Fruit fly (Drosophila melanogaster) whole organism, embryonic: ENCODE measurements around the gene Taf8.

Experiments
- Bteb2 ChIP-seq: fragments of 200-800 bp; sonication (Bioruptor generic); optimal IDR thresholded peaks from 2 replicates; lab custom pipeline; 2016; ENCODE audit warnings: missing biosample characterization, missing genetic modification characterization
- CG10543 ChIP-seq: fragments of 200-800 bp; sonication (Bioruptor generic); optimal IDR thresholded peaks from 3 replicates; lab custom pipeline; 2017; ENCODE audit warnings: missing biosample characterization, mild to moderate bottlenecking, missing genetic modification characterization, moderate library complexity
- CG12391 ChIP-seq: fragments of 200-800 bp; sonication (Bioruptor generic); optimal IDR thresholded peaks from 3 replicates; lab custom pipeline; 2018; ENCODE audit warnings: missing biosample characterization, mild to moderate bottlenecking, missing genetic modification characterization, moderate library complexity
- CG15601 ChIP-seq: fragments of 200-800 bp; sonication (Bioruptor generic); optimal IDR thresholded peaks from 3 replicates; lab custom pipeline; 2019; ENCODE audit warnings: missing biosample characterization, mild to moderate bottlenecking, missing genetic modification characterization, moderate library complexity
- CG17186 ChIP-seq: fragments of 200-800 bp; sonication (Bioruptor generic); optimal IDR thresholded peaks from 3 replicates; lab custom pipeline; 2017; ENCODE audit warnings: missing biosample characterization, missing genetic modification reagents, missing genetic modification characterization
- CG17612 ChIP-seq: fragments of 200-800 bp; sonication (Bioruptor generic); IDR thresholded peaks from 2 replicates; pipeline ENCODE4 v1.3.6; 2022; ENCODE audit warnings: missing biosample characterization, missing genetic modification characterization
- CG1832 ChIP-seq: fragments of 200-800 bp; sonication (Bioruptor generic); optimal IDR thresholded peaks from 2 replicates; lab custom pipeline; 2017; ENCODE audit warnings: missing biosample characterization, mild to moderate bottlenecking, missing genetic modification characterization, inconsistent platforms
- CG2116 ChIP-seq: fragments of 200-800 bp; sonication (Bioruptor generic); optimal IDR thresholded peaks from 3 replicates; lab custom pipeline; 2018; ENCODE audit warnings: missing biosample characterization, mild to moderate bottlenecking, missing genetic modification characterization
- CG31224 ChIP-seq: fragments of 200-800 bp; sonication (Bioruptor generic); IDR thresholded peaks from 2 replicates; pipeline ENCODE4 v1.3.6; 2022; ENCODE audit warnings: missing biosample characterization, missing genetic modification characterization
- CG31365 ChIP-seq: fragments of 200-800 bp; sonication (Bioruptor generic); optimal IDR thresholded peaks from 2 replicates; lab custom pipeline; 2018; ENCODE audit warnings: missing biosample characterization, mild to moderate bottlenecking, missing genetic modification characterization
- CG43689 ChIP-seq: fragments of 200-800 bp; sonication (Bioruptor generic); IDR thresholded peaks from 2 replicates; pipeline ENCODE4 v1.3.6; 2022; ENCODE audit warnings: missing biosample characterization, missing genetic modification characterization
- CG6175 ChIP-seq: fragments of 200-800 bp; sonication (Bioruptor generic); IDR thresholded peaks from 3 replicates; pipeline ENCODE4 v1.3.6; 2022; ENCODE audit warnings: missing biosample characterization, missing genetic modification characterization
- CG7786 ChIP-seq: fragments of 200-800 bp; sonication (Bioruptor generic); optimal IDR thresholded peaks from 2 replicates; lab custom pipeline; 2016; ENCODE audit warnings: missing biosample characterization, missing genetic modification characterization
- CG7839 ChIP-seq: fragments of 200-800 bp; sonication (Bioruptor generic); optimal IDR thresholded peaks from 3 replicates; lab custom pipeline; 2018; ENCODE audit warnings: missing biosample characterization, mild to moderate bottlenecking, missing genetic modification characterization, moderate library complexity
- CG7928 ChIP-seq: fragments of 200-800 bp; sonication (Bioruptor generic); optimal IDR thresholded peaks from 2 replicates; lab custom pipeline; 2017; ENCODE audit warnings: missing biosample characterization, mild to moderate bottlenecking, missing genetic modification characterization
- CG9932 ChIP-seq: fragments of 200-800 bp; sonication (Bioruptor generic); IDR thresholded peaks from 2 replicates; pipeline ENCODE4 v1.3.6; 2022; ENCODE audit warnings: missing biosample characterization, missing genetic modification characterization
- Chrac-16 ChIP-seq: fragments of 200-800 bp; sonication (Bioruptor generic); optimal IDR thresholded peaks from 3 replicates; lab custom pipeline; 2016; ENCODE audit warnings: missing biosample characterization, missing genetic modification characterization
- Doc2 ChIP-seq: fragments of 200-800 bp; sonication (Bioruptor generic); IDR thresholded peaks from 2 replicates; pipeline ENCODE4 v1.3.6; 2022; ENCODE audit warnings: missing biosample characterization, missing genetic modification characterization
- Doc3 ChIP-seq: fragments of 200-800 bp; sonication (Bioruptor generic); IDR thresholded peaks from 3 replicates; pipeline ENCODE4 v1.3.6; 2022; ENCODE audit warnings: missing biosample characterization, missing genetic modification characterization; ENCODE audit not compliant: partially characterized antibody
- Elba2 ChIP-seq: fragments of 200-800 bp; sonication (Bioruptor generic); optimal IDR thresholded peaks from 3 replicates; lab custom pipeline; 2016; ENCODE audit warnings: missing biosample characterization, missing genetic modification characterization
- GATAe ChIP-seq: fragments of 200-800 bp; sonication (Bioruptor generic); conservative IDR thresholded peaks from 2 replicates; pipeline ENCODE4 v1.3.6; 2022; ENCODE audit warnings: missing biosample characterization, missing genetic modification characterization
- HLH3B ChIP-seq: fragments of 200-800 bp; sonication (Bioruptor generic); IDR thresholded peaks from 2 replicates; pipeline ENCODE4 v1.3.6; 2022; ENCODE audit warnings: missing biosample characterization, missing genetic modification characterization
- HmgZ ChIP-seq: fragments of 200-800 bp; sonication (Bioruptor generic); optimal IDR thresholded peaks from 2 replicates; lab custom pipeline; 2018; ENCODE audit warnings: missing biosample characterization, mild to moderate bottlenecking, missing genetic modification characterization
- Hr51 ChIP-seq, 2 experiments: fragments of 200-800 bp; sonication (Bioruptor generic); optimal IDR thresholded peaks; 2 replicates in 1 of 2; 3 replicates in 1 of 2; lab custom pipeline; 2016 to 2018; ENCODE audit warnings: missing biosample characterization in 2 of 2, missing genetic modification characterization in 2 of 2, mild to moderate bottlenecking in 1 of 2, moderate library complexity in 1 of 2
- MTF-1 ChIP-seq: fragments of 200-800 bp; sonication (Bioruptor generic); optimal IDR thresholded peaks from 2 replicates; lab custom pipeline; 2018; ENCODE audit warnings: missing biosample characterization, mild to moderate bottlenecking, missing genetic modification characterization, borderline replicate concordance
- Mad ChIP-seq: fragments of 200-800 bp; sonication (Bioruptor generic); optimal IDR thresholded peaks from 2 replicates; lab custom pipeline; 2016; ENCODE audit warnings: missing biosample characterization, missing genetic modification characterization
- Optix ChIP-seq: fragments of 200-800 bp; sonication (Bioruptor generic); IDR thresholded peaks from 3 replicates; pipeline ENCODE4 v1.3.6; 2022; ENCODE audit warnings: missing biosample characterization, missing genetic modification characterization
- Sin3A ChIP-seq: fragments of >200 bp; optimal IDR thresholded peaks from 2 replicates; lab custom pipeline; 2018
- Trl ChIP-seq, 3 experiments: fragments of >200 bp in 2 of 3; fragments of 200-800 bp in 1 of 3; sonication (Bioruptor generic) in 1 of 3; optimal IDR thresholded peaks; 2 replicates in 1 of 3; 3 replicates in 2 of 3; lab custom pipeline; 2016 to 2017; ENCODE audit warnings: missing biosample characterization in 1 of 3, missing genetic modification characterization in 1 of 3
- ac ChIP-seq: fragments of 200-800 bp; sonication (Bioruptor generic); optimal IDR thresholded peaks from 3 replicates; lab custom pipeline; 2017; ENCODE audit warnings: missing biosample characterization, mild to moderate bottlenecking, missing genetic modification characterization
- aop ChIP-seq: fragments of 200-800 bp; sonication (Bioruptor generic); IDR thresholded peaks from 2 replicates; pipeline ENCODE4 v1.3.6; 2022; ENCODE audit warnings: missing biosample characterization, missing genetic modification characterization
- ash1 ChIP-seq: fragments of 200-800 bp; sonication (Bioruptor generic); optimal IDR thresholded peaks from 2 replicates; lab custom pipeline; 2018; ENCODE audit warnings: missing biosample characterization, mild to moderate bottlenecking, missing genetic modification characterization
- btn ChIP-seq: fragments of 200-800 bp; sonication (Bioruptor generic); optimal IDR thresholded peaks from 2 replicates; lab custom pipeline; 2016; ENCODE audit warnings: missing biosample characterization, missing genetic modification characterization
- cad ChIP-seq: fragments of >200 bp; optimal IDR thresholded peaks from 2 replicates; lab custom pipeline; 2017; ENCODE audit warnings: missing biosample characterization, missing genetic modification characterization
- cas ChIP-seq: fragments of 200-800 bp; sonication (Bioruptor generic); IDR thresholded peaks from 2 replicates; pipeline ENCODE4 v1.3.6; 2022; ENCODE audit warnings: missing biosample characterization, missing genetic modification characterization
- dati ChIP-seq: fragments of 200-800 bp; sonication (Bioruptor generic); IDR thresholded peaks from 2 replicates; pipeline ENCODE4 v1.3.6; 2022; ENCODE audit warnings: missing biosample characterization, missing genetic modification characterization
- hth ChIP-seq: fragments of >200 bp; optimal IDR thresholded peaks from 2 replicates; lab custom pipeline; 2017; ENCODE audit warnings: inconsistent platforms
- jing ChIP-seq: fragments of 200-800 bp; sonication (Bioruptor generic); optimal IDR thresholded peaks from 2 replicates; lab custom pipeline; 2018; ENCODE audit warnings: missing biosample characterization, mild to moderate bottlenecking, missing genetic modification characterization
- nmo ChIP-seq: fragments of 200-800 bp; sonication (Bioruptor generic); optimal IDR thresholded peaks from 2 replicates; lab custom pipeline; 2018; ENCODE audit warnings: missing biosample characterization, mild to moderate bottlenecking, missing genetic modification characterization, moderate library complexity
- p53 ChIP-seq: fragments of 200-800 bp; sonication (Bioruptor generic); optimal IDR thresholded peaks from 2 replicates; lab custom pipeline; 2016; ENCODE audit warnings: missing biosample characterization, missing genetic modification characterization
- pan ChIP-seq, 4 experiments: fragments of >200 bp in 3 of 4; fragments of 200-800 bp in 1 of 4; sonication (Bioruptor generic) in 1 of 4; optimal IDR thresholded peaks in 3 of 4; IDR thresholded peaks in 1 of 4; 2 replicates each; pipeline versions ENCODE4 v1.3.6 to Lab custom; 2017 to 2022; ENCODE audit warnings: missing biosample characterization in 2 of 4, missing genetic modification characterization in 2 of 4, mixed read lengths in 1 of 4
- pb ChIP-seq: fragments of 200-800 bp; sonication (Bioruptor generic); optimal IDR thresholded peaks from 3 replicates; lab custom pipeline; 2016; ENCODE audit warnings: missing biosample characterization, missing genetic modification characterization
- pfk ChIP-seq: fragments of 200-800 bp; sonication (Bioruptor generic); optimal IDR thresholded peaks from 2 replicates; lab custom pipeline; 2018; ENCODE audit warnings: missing biosample characterization, mild to moderate bottlenecking, missing genetic modification characterization, moderate library complexity
- pum ChIP-seq: fragments of 200-800 bp; sonication (Bioruptor generic); optimal IDR thresholded peaks from 2 replicates; lab custom pipeline; 2016; ENCODE audit warnings: missing biosample characterization, missing genetic modification characterization
- ro ChIP-seq: fragments of 200-800 bp; sonication (Bioruptor generic); IDR thresholded peaks from 2 replicates; pipeline ENCODE4 v1.3.6; 2022; ENCODE audit warnings: missing biosample characterization, missing genetic modification characterization
- row ChIP-seq: fragments of 200-800 bp; sonication (Bioruptor generic); IDR thresholded peaks from 3 replicates; pipeline ENCODE4 v1.3.6; 2022; ENCODE audit warnings: missing biosample characterization, missing genetic modification characterization
- salm ChIP-seq: fragments of 200-800 bp; sonication (Bioruptor generic); optimal IDR thresholded peaks from 2 replicates; lab custom pipeline; 2018; ENCODE audit warnings: missing biosample characterization, mild to moderate bottlenecking, missing genetic modification characterization
- sim ChIP-seq: fragments of 200-800 bp; sonication (Bioruptor generic); IDR thresholded peaks from 2 replicates; pipeline ENCODE4 v1.3.6; 2022; ENCODE audit warnings: missing biosample characterization, missing genetic modification characterization
- sna ChIP-seq: fragments of 200-800 bp; sonication (Bioruptor generic); IDR thresholded peaks from 2 replicates; pipeline ENCODE4 v1.3.6; 2022; ENCODE audit warnings: missing biosample characterization, missing genetic modification characterization; ENCODE audit not compliant: partially characterized antibody
- sob ChIP-seq: fragments of 200-800 bp; sonication (Bioruptor generic); IDR thresholded peaks from 2 replicates; pipeline ENCODE4 v1.3.6; 2022; ENCODE audit warnings: missing biosample characterization, missing genetic modification characterization
- vnd ChIP-seq: fragments of 200-800 bp; sonication (Bioruptor generic); IDR thresholded peaks from 3 replicates; pipeline ENCODE4 v1.3.6; 2022; ENCODE audit warnings: missing biosample characterization, missing genetic modification characterization; ENCODE audit not compliant: partially characterized antibody

The Taf8 gene

DNA sequence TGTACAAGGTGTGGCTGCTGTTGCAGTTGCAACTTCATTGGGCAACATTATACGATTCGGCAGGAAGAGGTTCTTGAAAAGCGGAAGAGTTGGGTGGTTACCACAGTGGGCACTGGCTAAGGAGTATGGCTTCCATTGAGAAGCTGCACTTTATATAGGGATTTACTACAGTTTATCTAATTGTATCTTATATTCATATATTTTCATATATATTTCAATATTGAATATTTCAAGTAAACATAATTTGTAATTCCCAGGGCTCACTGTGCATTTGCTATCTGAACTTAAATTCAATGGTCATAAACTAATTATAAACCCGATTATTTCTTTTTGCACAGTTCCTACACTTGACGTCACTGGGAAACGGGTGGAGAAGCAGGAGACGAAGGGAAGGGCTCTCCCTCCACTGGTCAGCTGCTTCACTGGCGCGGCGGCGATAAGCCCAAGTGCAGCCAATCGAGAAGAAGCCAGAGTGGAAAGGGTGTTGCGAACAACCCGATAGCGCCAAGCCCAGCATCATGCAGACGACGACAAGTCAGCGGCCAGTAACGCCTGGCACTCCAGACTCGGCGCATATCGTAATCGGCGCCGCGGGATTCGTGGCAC is 6.9 kb upstream of the Taf8 start (continued):
- peak; percentile 7 for TF ChIP-seq HmgZ (tag; lab: Kevin White, UChicago)
- TF ChIP-seq row (GFP tag; lab: Robert Waterston, UW): peak; percentile 78
- TF ChIP-seq sim: no peak
- TF ChIP-seq nmo (GFP tag; lab: Kevin White, UChicago): no peak
- no peak for TF ChIP-seq p53
- no peak for TF ChIP-seq cad (GFP tag; lab: Kevin White, UChicago)
- peak; percentile 2 for TF ChIP-seq CG7839 (tag; lab: Kevin White, UChicago)
- TF ChIP-seq CG17612 (GFP tag; lab: Robert Waterston, UW): no peak
- TF ChIP-seq GATAe: no peak
- no peak for TF ChIP-seq pan (optimal IDR thresholded peaks at IDR 0.05; lab: Kevin White, UChicago)
- TF ChIP-seq pan (GFP tag; optimal IDR thresholded peaks at IDR 0.05 in 1 of 2, IDR thresholded peaks at IDR 0.05 in 1 of 2): peak in 1 of 2 experiments; percentile 12
- TF ChIP-seq CG7928 (GFP tag; lab: Kevin White, UChicago): no peak
- peak; percentile 60 for TF ChIP-seq HLH3B (GFP tag; lab: Robert Waterston, UW)
- TF ChIP-seq Chrac-16 (GFP tag; lab: Kevin White, UChicago): no peak
- no peak for TF ChIP-seq CG15601
- TF ChIP-seq CG43689: no peak
- TF ChIP-seq cas (GFP tag; lab: Robert Waterston, UW): no peak
- TF ChIP-seq ash1: no peak
- TF ChIP-seq CG12391 (tag; lab: Kevin White, UChicago): peak; percentile 43
- no peak for TF ChIP-seq hth (lab: Kevin White, UChicago)
- no peak for TF ChIP-seq pfk (GFP tag; lab: Kevin White, UChicago)
- no peak for TF ChIP-seq pb (GFP tag; lab: Kevin White, UChicago)
- no peak for TF ChIP-seq ro (GFP tag; lab: Robert Waterston, UW)
- no peak for TF ChIP-seq CG2116 (GFP tag; lab: Kevin White, UChicago)
- TF ChIP-seq CG17186: no peak
- peak; percentile 45 for TF ChIP-seq CG9932
- TF ChIP-seq sob (GFP tag; lab: Robert Waterston, UW): peak; percentile 56
- TF ChIP-seq Mad (GFP tag; lab: Kevin White, UChicago): no peak
- TF ChIP-seq Bteb2: no peak
- peak in 1 of 2 experiments; percentile 49 for TF ChIP-seq Hr51 (GFP tag; optimal IDR thresholded peaks at IDR 0.05; lab: Kevin White, UChicago)
- no peak for TF ChIP-seq aop (GFP tag; lab: Robert Waterston, UW)
- no peak for TF ChIP-seq Doc3 (GFP tag; lab: Robert Waterston, UW)
- no peak for TF ChIP-seq CG7786 (GFP tag; lab: Kevin White, UChicago)
- no peak for TF ChIP-seq CG1832 (GFP tag; lab: Kevin White, UChicago)
- no peak for TF ChIP-seq sna (GFP tag; lab: Robert Waterston, UW)
- no peak for TF ChIP-seq salm (tag; lab: Kevin White, UChicago)
- no peak for TF ChIP-seq MTF-1 (GFP tag; lab: Kevin White, UChicago)
- no peak for TF ChIP-seq CG31224 (GFP tag; lab: Robert Waterston, UW)
- no peak for TF ChIP-seq Elba2 (GFP tag; lab: Kevin White, UChicago)
- no peak for TF ChIP-seq CG10543 (GFP tag; lab: Kevin White, UChicago)
- no peak for TF ChIP-seq vnd (GFP tag; lab: Robert Waterston, UW)
- TF ChIP-seq pum (GFP tag; lab: Kevin White, UChicago): no peak
- no peak for TF ChIP-seq CG6175
- TF ChIP-seq Trl (optimal IDR thresholded peaks at IDR 0.05; lab: Kevin White, UChicago): no peak
- TF ChIP-seq Trl (GFP tag; optimal IDR thresholded peaks at IDR 0.05; lab: Kevin White, UChicago): no peak
- TF ChIP-seq CG31365 (tag; lab: Kevin White, UChicago): no peak
- no peak for TF ChIP-seq jing
- TF ChIP-seq Optix (GFP tag; lab: Robert Waterston, UW): no peak
- TF ChIP-seq dati (GFP tag; lab: Robert Waterston, UW): no peak
- TF ChIP-seq Sin3A (lab: Kevin White, UChicago): no peak
- TF ChIP-seq btn (GFP tag; lab: Kevin White, UChicago): no peak
- no peak for TF ChIP-seq Doc2
- no peak for TF ChIP-seq ac (GFP tag; lab: Kevin White, UChicago)
